Fruit fly (Drosophila melanogaster): Measurements from ENCODE around the gene CG42795.

CG42795 gene

dm6 chr3R:10265552-10266137, 40.2 kb downstream of the CG42795 start (continued):
- TF ChIP-seq fd85E (GFP tag; optimal IDR thresholded peaks at IDR 0.05) (no peak), Eip78C (GFP tag) (peak; percentile 90), CG15336 (GFP tag; IDR thresholded peaks at IDR 0.05) (peak; percentile 84), Sox14 (GFP tag; optimal IDR thresholded peaks at IDR 0.05) (peak; percentile 57), esn (GFP tag; optimal IDR thresholded peaks at IDR 0.05) (peak; percentile 80), Eip75B (GFP tag; optimal IDR thresholded peaks at IDR 0.05) (peak; percentile 59), Blimp-1 (GFP tag; optimal IDR thresholded peaks at IDR 0.05) (no peak), CG11762 (GFP tag; optimal IDR thresholded peaks at IDR 0.05; ENCODE audit: insufficient read depth) (peak; percentile 45), CG11294 (GFP tag; IDR thresholded peaks at IDR 0.05) (0 out of 2 replicates have a peak, but pooled peaks have one; percentile 15), CG3919 (GFP tag; optimal IDR thresholded peaks at IDR 0.05) (peak; percentile 68), CG6276 (GFP tag; optimal IDR thresholded peaks at IDR 0.05) (peak; percentile 46), CG6163 (GFP tag; IDR thresholded peaks at IDR 0.05) (peak; percentile 18; the same call in 2 of the 3 replicates), CG8319 (GFP tag; optimal IDR thresholded peaks at IDR 0.05) (peak; percentile 51), eg (GFP tag; IDR thresholded peaks at IDR 0.05) (peak; percentile 78), CG32006 (GFP tag; optimal IDR thresholded peaks at IDR 0.05) (peak; percentile 65), cyc (GFP tag; optimal IDR thresholded peaks at IDR 0.05) (peak; percentile 70), CG4318 (GFP tag; optimal IDR thresholded peaks at IDR 0.05) (peak; percentile 9), CG6792 (GFP tag; optimal IDR thresholded peaks at IDR 0.05) (peak; percentile 65), CG1621 (tag; optimal IDR thresholded peaks at IDR 0.05) (peak; percentile 15), CG8119 (GFP tag; IDR thresholded peaks at IDR 0.05) (peak; percentile 79), CG8632 (GFP tag; optimal IDR thresholded peaks at IDR 0.05) (peak; percentile 64), ss (GFP tag; optimal IDR thresholded peaks at IDR 0.05) (no peak), CG16779 (tag; optimal IDR thresholded peaks at IDR 0.05) (no peak), acj6 (GFP tag; optimal IDR thresholded peaks at IDR 0.05) (peak; percentile 76), spab (GFP tag; optimal IDR thresholded peaks at IDR 0.05) (no peak), Sox102F (GFP tag; optimal IDR thresholded peaks at IDR 0.05) (peak; percentile 74), Eip93F (GFP tag; optimal IDR thresholded peaks at IDR 0.05) (peak; percentile 46), CG7368 (GFP tag; optimal IDR thresholded peaks at IDR 0.05) (peak; percentile 44), fkh (GFP tag; optimal IDR thresholded peaks at IDR 0.05) (no peak), CG34406 (GFP tag; optimal IDR thresholded peaks at IDR 0.05) (peak; percentile 86)

- TF ChIP-seq CG32006 (GFP tag; optimal IDR thresholded peaks at IDR 0.05), result peak; percentile 49
- 0 out of 2 replicates have a peak, but pooled peaks have one; percentile 18 for TF ChIP-seq CG15336 (GFP tag; IDR thresholded peaks at IDR 0.05)
- peak; percentile 35 for TF ChIP-seq Hr4 (GFP tag; optimal IDR thresholded peaks at IDR 0.05)
- TF ChIP-seq CG6854 (GFP tag; optimal IDR thresholded peaks at IDR 0.05), result no peak
- TF ChIP-seq svp (GFP tag), result peak; percentile 60
- TF ChIP-seq OdsH (GFP tag; optimal IDR thresholded peaks at IDR 0.05), result peak; percentile 22
- TF ChIP-seq Eip78C (GFP tag), result peak; percentile 37
- TF ChIP-seq CG11294 (GFP tag; IDR thresholded peaks at IDR 0.05), result peak; percentile 25; the same call in 1 of the 2 replicates
- no peak for TF ChIP-seq Sox102F (GFP tag; optimal IDR thresholded peaks at IDR 0.05)
- peak; percentile 1 for TF ChIP-seq Hr39 (GFP tag; optimal IDR thresholded peaks at IDR 0.05)
- TF ChIP-seq net (GFP tag; optimal IDR thresholded peaks at IDR 0.05), result peak; percentile 25
- TF ChIP-seq CG31627 (GFP tag; optimal IDR thresholded peaks at IDR 0.05), result peak; percentile 17
- TF ChIP-seq CG34406 (GFP tag; optimal IDR thresholded peaks at IDR 0.05), result no peak
- TF ChIP-seq CG3032 (tag; optimal IDR thresholded peaks at IDR 0.05), result no peak
- no peak for TF ChIP-seq Met (GFP tag; optimal IDR thresholded peaks at IDR 0.05)
- peak; percentile 8 for TF ChIP-seq Eip75B (GFP tag; optimal IDR thresholded peaks at IDR 0.05)
- no peak for TF ChIP-seq Sox15 (GFP tag; optimal IDR thresholded peaks at IDR 0.05)
- no peak for TF ChIP-seq CG16779 (tag; optimal IDR thresholded peaks at IDR 0.05)
- TF ChIP-seq CG8119 (GFP tag; IDR thresholded peaks at IDR 0.05), result peak; percentile 29; the same call in 1 of the 3 replicates
- no peak for TF ChIP-seq pdm3 (GFP tag; optimal IDR thresholded peaks at IDR 0.05)
- TF ChIP-seq CG6163 (GFP tag; IDR thresholded peaks at IDR 0.05), result peak; percentile 42; the same call in 2 of the 3 replicates
- peak; percentile 0 for TF ChIP-seq Sox14 (GFP tag; optimal IDR thresholded peaks at IDR 0.05)
- no peak for TF ChIP-seq Blimp-1 (GFP tag; optimal IDR thresholded peaks at IDR 0.05)
- no peak for TF ChIP-seq CG4318 (GFP tag; optimal IDR thresholded peaks at IDR 0.05)
- no peak for TF ChIP-seq Eip93F (GFP tag; optimal IDR thresholded peaks at IDR 0.05)
These were observed 41.4 kb downstream of the CG42795 start for dm6 chr3R:10266624-10267492.

Data from whole organism, prepupa.